Worm (Caenorhabditis elegans): Measurements from ENCODE around the gene F46E10.3.

F46E10.3 gene

DNA sequence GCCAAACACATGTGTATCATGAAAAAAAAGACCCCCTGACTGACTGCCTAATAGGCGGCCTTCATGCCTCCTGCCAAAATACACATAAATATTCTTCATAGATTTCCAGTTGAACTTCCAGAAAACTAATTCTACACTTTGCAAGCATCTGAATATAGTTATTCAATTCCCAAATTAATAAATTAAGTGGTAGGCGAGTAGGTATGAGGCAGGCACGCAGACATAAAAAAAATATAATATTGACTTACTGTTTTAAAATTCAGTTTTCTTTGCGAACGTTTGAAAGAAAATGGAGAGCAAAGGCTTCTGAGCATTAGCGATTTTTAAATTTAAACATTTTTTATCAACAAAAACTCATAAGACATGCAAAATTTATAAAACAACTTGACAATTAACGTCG lies 30.2 kb upstream of the F46E10.3 start (continued):
- TF ChIP-seq pha-4 (GFP tag; IDR thresholded peaks at IDR 0.05) (peak; percentile 40; the same call in 1 of the 2 replicates), pha-4 (tag; optimal IDR thresholded peaks at IDR 0.05) (no peak), spr-1 (tag; optimal IDR thresholded peaks at IDR 0.05) (no peak), daf-19 (GFP tag; conservative IDR thresholded peaks at IDR 0.05) (no peak), lin-29 (GFP tag; IDR thresholded peaks at IDR 0.05) (no peak), unc-130 (GFP tag; optimal IDR thresholded peaks at IDR 0.05) (no peak), zip-2 (tag; optimal IDR thresholded peaks at IDR 0.05) (no peak), hlh-30 (tag; optimal IDR thresholded peaks at IDR 0.05; ENCODE audit: insufficient read depth) (no peak), nhr-237 (tag; optimal IDR thresholded peaks at IDR 0.05) (no peak), gei-8 (GFP tag; optimal IDR thresholded peaks at IDR 0.05) (peak; percentile 21), nhr-42 (GFP tag; IDR thresholded peaks at IDR 0.05) (no peak), Y5F2A.4 (GFP tag; optimal IDR thresholded peaks at IDR 0.05) (no peak), ceh-44 (GFP tag; IDR thresholded peaks at IDR 0.05) (no peak), tag-97 (GFP tag; IDR thresholded peaks at IDR 0.05) (no peak), php-3 (GFP tag; IDR thresholded peaks at IDR 0.05) (no peak), hif-1 (tag; optimal IDR thresholded peaks at IDR 0.05) (no peak), nhr-76 (tag; optimal IDR thresholded peaks at IDR 0.05) (no peak), zip-11 (GFP tag; IDR thresholded peaks at IDR 0.05) (no peak), F10B5.3 (tag; optimal IDR thresholded peaks at IDR 0.05) (no peak), skn-1 (tag; optimal IDR thresholded peaks at IDR 0.05) (no peak), ces-1 (GFP tag; optimal IDR thresholded peaks at IDR 0.05) (no peak), lin-13 (GFP tag; optimal IDR thresholded peaks at IDR 0.05) (no peak), T20F7.1 (GFP tag; optimal IDR thresholded peaks at IDR 0.05) (peak; percentile 22), R02D3.7 (tag; optimal IDR thresholded peaks at IDR 0.05) (no peak), egl-43 (GFP tag; IDR thresholded peaks at IDR 0.05) (no peak), rbr-2 (tag; optimal IDR thresholded peaks at IDR 0.05) (no peak), dmd-6 (GFP tag; IDR thresholded peaks at IDR 0.05) (peak; percentile 35; the same call in 1 of the 2 replicates), daf-8 (GFP tag; IDR thresholded peaks at IDR 0.05) (no peak), nhr-10 (tag; optimal IDR thresholded peaks at IDR 0.05) (peak; percentile 9), hmg-1.1 (GFP tag; IDR thresholded peaks at IDR 0.05) (no peak), attf-4 (tag; optimal IDR thresholded peaks at IDR 0.05) (no peak), egl-27 (tag; optimal IDR thresholded peaks at IDR 0.05) (no peak)

DNA sequence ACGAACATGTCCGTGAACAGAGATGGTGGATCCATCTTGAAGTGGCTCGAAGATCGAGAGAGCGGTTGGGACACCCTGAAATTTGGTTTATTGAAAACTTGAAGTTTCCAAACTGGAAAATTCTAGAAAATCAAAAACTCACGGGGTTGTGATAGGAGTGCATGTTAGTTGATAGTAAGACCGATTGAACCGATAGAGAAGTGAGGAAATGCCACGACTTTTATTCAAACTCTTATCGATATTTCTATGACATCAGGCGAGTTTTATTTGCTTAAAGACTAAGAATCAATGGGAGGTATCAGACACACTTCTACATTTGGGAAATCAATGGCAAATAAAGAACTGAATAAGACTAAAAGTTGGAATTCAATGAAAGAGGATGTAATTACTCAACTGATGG lies 29.2 kb upstream of the F46E10.3 start, which contains the start of gene lec-10:
lec-10 (minus strand) TSS at position 272 of the 400 bp plus-strand sequence.
- TF ChIP-seq hmg-1.1 (GFP tag; IDR thresholded peaks at IDR 0.05) = no peak
- peak; percentile 89 for TF ChIP-seq dve-1 (tag; optimal IDR thresholded peaks at IDR 0.05; ENCODE audit: insufficient read depth)
- peak in 1 of 2 experiments; percentile 17 for TF ChIP-seq mdl-1 (tag; optimal IDR thresholded peaks at IDR 0.05)
- no peak for TF ChIP-seq cey-2 (tag; optimal IDR thresholded peaks at IDR 0.05; ENCODE audit: borderline replicate concordance, insufficient read depth)
- TF ChIP-seq dmd-6 (GFP tag; IDR thresholded peaks at IDR 0.05) = peak; percentile 84
- peak; percentile 50 for TF ChIP-seq nhr-48 (tag; optimal IDR thresholded peaks at IDR 0.05)
- TF ChIP-seq hlh-11 (tag; optimal IDR thresholded peaks at IDR 0.05) = peak; percentile 65
- 0 out of 2 replicates have a peak, but pooled peaks have one; percentile 40 for TF ChIP-seq tra-1 (GFP tag; IDR thresholded peaks at IDR 0.05)
- TF ChIP-seq nhr-77 (tag; optimal IDR thresholded peaks at IDR 0.05) = peak; percentile 70
- TF ChIP-seq pqm-1 (tag; optimal IDR thresholded peaks at IDR 0.05) = peak; percentile 92
- no peak for TF ChIP-seq T20F7.1 (GFP tag; optimal IDR thresholded peaks at IDR 0.05)
- peak; percentile 35 for TF ChIP-seq hlh-30 (tag; optimal IDR thresholded peaks at IDR 0.05; ENCODE audit: insufficient read depth)
- peak; percentile 7 for TF ChIP-seq duxl-1 (tag; optimal IDR thresholded peaks at IDR 0.05; ENCODE audit: poor library complexity)
- peak; percentile 55 for TF ChIP-seq mep-1 (tag; optimal IDR thresholded peaks at IDR 0.05)
- TF ChIP-seq egl-43 (GFP tag; IDR thresholded peaks at IDR 0.05) = no peak
- peak; percentile 8; the same call in 1 of the 2 replicates for TF ChIP-seq pha-4 (GFP tag; IDR thresholded peaks at IDR 0.05)
- no peak for TF ChIP-seq pha-4 (tag; optimal IDR thresholded peaks at IDR 0.05)
- no peak for TF ChIP-seq unc-39 (tag; optimal IDR thresholded peaks at IDR 0.05)
- no peak for TF ChIP-seq ceh-44 (GFP tag; IDR thresholded peaks at IDR 0.05)
- no peak for TF ChIP-seq mxl-3 (GFP tag; optimal IDR thresholded peaks at IDR 0.05)
- peak; percentile 80 for TF ChIP-seq nhr-28 (tag; optimal IDR thresholded peaks at IDR 0.05)
- TF ChIP-seq aha-1 (tag) = peak; percentile 77
- peak in 1 of 2 experiments; percentile 29 for TF ChIP-seq lsy-2 (tag; optimal IDR thresholded peaks at IDR 0.05)
- peak; percentile 43 for TF ChIP-seq nhr-6 (tag; optimal IDR thresholded peaks at IDR 0.05)
- TF ChIP-seq daf-16 (GFP tag; optimal IDR thresholded peaks at IDR 0.05) = no peak
- peak; percentile 62 for TF ChIP-seq daf-16 (tag; optimal IDR thresholded peaks at IDR 0.05)
- TF ChIP-seq php-3 (GFP tag; IDR thresholded peaks at IDR 0.05) = 0 out of 2 replicates have a peak, but pooled peaks have one; percentile 11
- peak; percentile 57; the same call in 1 of the 2 replicates for TF ChIP-seq mdt-29 (GFP tag; IDR thresholded peaks at IDR 0.05)
- peak; percentile 6 for TF ChIP-seq lin-13 (GFP tag; optimal IDR thresholded peaks at IDR 0.05)
